Fruit fly (Drosophila melanogaster) whole organism, embryonic: ENCODE measurements around the gene CG8837.

ENCODE experiments used
- Antp ChIP-seq: fragments of 200-800 bp; sonication (Bioruptor generic); optimal IDR thresholded peaks from 3 replicates; lab custom pipeline; 2016; ENCODE audit warnings: missing biosample characterization, missing genetic modification characterization
- Awh ChIP-seq: fragments of 200-800 bp; sonication (Bioruptor generic); IDR thresholded peaks from 2 replicates; pipeline ENCODE4, ENCODE4 v1.3.6; 2022; ENCODE audit warnings: missing biosample characterization, missing genetic modification characterization
- C15 ChIP-seq: fragments of 200-800 bp; sonication (Bioruptor generic); IDR thresholded peaks from 3 replicates; pipeline ENCODE4 v1.3.6; 2022; ENCODE audit warnings: missing biosample characterization, missing genetic modification characterization
- CG10209 ChIP-seq: fragments of 200-800 bp; sonication (Bioruptor generic); optimal IDR thresholded peaks from 3 replicates; lab custom pipeline; 2017; ENCODE audit warnings: missing biosample characterization, mild to moderate bottlenecking, missing genetic modification characterization, missing genetic modification reagents
- CG12071 ChIP-seq: fragments of 200-800 bp; sonication (Bioruptor generic); optimal IDR thresholded peaks from 3 replicates; lab custom pipeline; 2018; ENCODE audit warnings: missing biosample characterization, mild to moderate bottlenecking, missing genetic modification characterization
- CG12744 ChIP-seq: fragments of 200-800 bp; sonication (Bioruptor generic); optimal IDR thresholded peaks from 2 replicates; lab custom pipeline; 2016; ENCODE audit warnings: missing biosample characterization, missing genetic modification characterization
- CG14050 ChIP-seq: fragments of 200-800 bp; sonication (Bioruptor generic); IDR thresholded peaks from 3 replicates; pipeline ENCODE4 v1.3.6; 2022; ENCODE audit warnings: missing biosample characterization, missing genetic modification characterization
- CG1603 ChIP-seq: fragments of 200-800 bp; sonication (Bioruptor generic); optimal IDR thresholded peaks from 2 replicates; lab custom pipeline; 2019; ENCODE audit warnings: missing biosample characterization, mild to moderate bottlenecking, missing genetic modification characterization, moderate library complexity
- CG2116 ChIP-seq: fragments of 200-800 bp; sonication (Bioruptor generic); optimal IDR thresholded peaks from 3 replicates; lab custom pipeline; 2018; ENCODE audit warnings: missing biosample characterization, mild to moderate bottlenecking, missing genetic modification characterization
- CG2120 ChIP-seq: fragments of 200-800 bp; sonication (Bioruptor generic); optimal IDR thresholded peaks from 3 replicates; lab custom pipeline; 2016; ENCODE audit warnings: missing biosample characterization, missing genetic modification characterization
- CG30020 ChIP-seq: fragments of 200-800 bp; optimal IDR thresholded peaks from 2 replicates; lab custom pipeline; 2019; ENCODE audit warnings: missing biosample characterization, mild to moderate bottlenecking, missing genetic modification characterization, moderate library complexity
- CG33213 ChIP-seq: fragments of 200-800 bp; sonication (Bioruptor generic); optimal IDR thresholded peaks from 3 replicates; lab custom pipeline; 2016; ENCODE audit warnings: missing biosample characterization, missing genetic modification characterization
- CG34224 ChIP-seq: fragments of 200-800 bp; sonication (Bioruptor generic); IDR thresholded peaks from 3 replicates; pipeline ENCODE4 v1.3.6; 2022; ENCODE audit warnings: missing biosample characterization, missing genetic modification characterization; ENCODE audit not compliant: partially characterized antibody
- CG4360 ChIP-seq: fragments of 200-800 bp; sonication (Bioruptor generic); IDR thresholded peaks from 2 replicates; pipeline ENCODE4 v1.3.6; 2022; ENCODE audit warnings: missing biosample characterization, missing genetic modification characterization
- CG5180 ChIP-seq: fragments of 200-800 bp; sonication (Bioruptor generic); optimal IDR thresholded peaks from 3 replicates; lab custom pipeline; 2017; ENCODE audit warnings: missing biosample characterization, missing genetic modification characterization, mild to moderate bottlenecking, moderate library complexity, missing genetic modification reagents
- CG6254 ChIP-seq: fragments of 200-800 bp; sonication (Bioruptor generic); optimal IDR thresholded peaks from 3 replicates; lab custom pipeline; 2017; ENCODE audit warnings: mild to moderate bottlenecking, missing biosample characterization, missing genetic modification reagents, missing genetic modification characterization
- CG6765 ChIP-seq: fragments of 200-800 bp; sonication (Bioruptor generic); optimal IDR thresholded peaks from 3 replicates; lab custom pipeline; 2017; ENCODE audit warnings: missing biosample characterization, mild to moderate bottlenecking, missing genetic modification characterization
- CG8765 ChIP-seq: fragments of 200-800 bp; sonication (Bioruptor generic); IDR thresholded peaks from 2 replicates; pipeline ENCODE4 v1.3.6; 2022; ENCODE audit warnings: missing biosample characterization, missing genetic modification characterization
- CHES-1-like ChIP-seq: fragments of 200-800 bp; sonication (Bioruptor generic); optimal IDR thresholded peaks from 2 replicates; lab custom pipeline; 2016; ENCODE audit warnings: missing biosample characterization, missing genetic modification characterization
- CoRest ChIP-seq: fragments of 200-800 bp; sonication (Bioruptor generic); optimal IDR thresholded peaks from 3 replicates; lab custom pipeline; 2018; ENCODE audit warnings: missing biosample characterization, mild to moderate bottlenecking, missing genetic modification characterization, moderate library complexity
- D19A ChIP-seq: fragments of 200-800 bp; optimal IDR thresholded peaks from 3 replicates; lab custom pipeline; 2019; ENCODE audit warnings: missing biosample characterization, mild to moderate bottlenecking, missing genetic modification characterization, moderate library complexity
- Deaf1 ChIP-seq: fragments of 200-800 bp; optimal IDR thresholded peaks from 3 replicates; lab custom pipeline; 2019; ENCODE audit warnings: missing biosample characterization, mild to moderate bottlenecking, missing genetic modification characterization, moderate library complexity
- Drgx ChIP-seq: fragments of 200-800 bp; sonication (Bioruptor generic); IDR thresholded peaks from 2 replicates; pipeline ENCODE4 v1.3.6; 2022; ENCODE audit warnings: missing biosample characterization, missing genetic modification characterization
- Ets97D ChIP-seq: fragments of 200-800 bp; sonication (Bioruptor generic); optimal IDR thresholded peaks from 3 replicates; lab custom pipeline; 2016; ENCODE audit warnings: missing biosample characterization, missing genetic modification characterization
- HLH4C ChIP-seq: fragments of 200-800 bp; sonication (Bioruptor generic); IDR thresholded peaks from 3 replicates; pipeline ENCODE4 v1.3.6; 2022; ENCODE audit warnings: missing biosample characterization, missing genetic modification characterization; ENCODE audit not compliant: partially characterized antibody
- HmgZ ChIP-seq: fragments of 200-800 bp; sonication (Bioruptor generic); optimal IDR thresholded peaks from 2 replicates; lab custom pipeline; 2018; ENCODE audit warnings: missing biosample characterization, mild to moderate bottlenecking, missing genetic modification characterization
- Lhr ChIP-seq: fragments of 200-800 bp; sonication (Bioruptor generic); optimal IDR thresholded peaks from 3 replicates; lab custom pipeline; 2017; ENCODE audit warnings: mild to moderate bottlenecking, missing biosample characterization, missing genetic modification reagents, missing genetic modification characterization
- Pdp1 ChIP-seq, 2 experiments: fragments of 200-800 bp; sonication (Bioruptor generic); optimal IDR thresholded peaks; 3 replicates each; lab custom pipeline; 2016; ENCODE audit warnings: missing biosample characterization in 2 of 2, missing genetic modification characterization in 2 of 2, mild to moderate bottlenecking in 1 of 2, moderate library complexity in 1 of 2
- Scr ChIP-seq: fragments of 200-800 bp; sonication (Bioruptor generic); IDR thresholded peaks from 2 replicates; pipeline ENCODE4 v1.3.6; 2022; ENCODE audit warnings: missing biosample characterization, missing genetic modification characterization; ENCODE audit not compliant: partially characterized antibody
- ab ChIP-seq: fragments of 200-800 bp; sonication (Bioruptor generic); optimal IDR thresholded peaks from 2 replicates; lab custom pipeline; 2016; ENCODE audit warnings: missing biosample characterization, missing genetic modification characterization
- ara ChIP-seq: fragments of 200-800 bp; sonication (Bioruptor generic); IDR thresholded peaks from 2 replicates; pipeline ENCODE4 v1.3.6; 2022; ENCODE audit warnings: missing biosample characterization, missing genetic modification characterization
- ato ChIP-seq: fragments of 200-800 bp; sonication (Bioruptor generic); IDR thresholded peaks from 2 replicates; pipeline ENCODE4 v1.3.6; 2022; ENCODE audit warnings: missing biosample characterization, missing genetic modification characterization; ENCODE audit not compliant: partially characterized antibody
- caup ChIP-seq: fragments of 200-800 bp; sonication (Bioruptor generic); optimal IDR thresholded peaks from 3 replicates; lab custom pipeline; 2017; ENCODE audit warnings: missing biosample characterization, mild to moderate bottlenecking, missing genetic modification characterization, moderate library complexity; ENCODE audit not compliant: severe bottlenecking
- cwo ChIP-seq: fragments of 200-800 bp; sonication (Bioruptor generic); optimal IDR thresholded peaks from 3 replicates; lab custom pipeline; 2017; ENCODE audit warnings: missing biosample characterization, missing genetic modification characterization, mild to moderate bottlenecking, moderate library complexity, missing genetic modification reagents
- exex ChIP-seq: fragments of 200-800 bp; sonication (Bioruptor generic); optimal IDR thresholded peaks from 4 replicates; lab custom pipeline; 2018; ENCODE audit warnings: missing biosample characterization, mild to moderate bottlenecking, missing genetic modification characterization, moderate library complexity
- gem ChIP-seq: fragments of 200-800 bp; sonication (Bioruptor generic); optimal IDR thresholded peaks from 2 replicates; lab custom pipeline; 2019; ENCODE audit warnings: missing biosample characterization, mild to moderate bottlenecking, missing genetic modification characterization, moderate library complexity
- nerfin-1 ChIP-seq: fragments of 200-800 bp; sonication (Bioruptor generic); optimal IDR thresholded peaks from 3 replicates; lab custom pipeline; 2019; ENCODE audit warnings: missing biosample characterization, mild to moderate bottlenecking, missing genetic modification characterization, moderate library complexity
- oc ChIP-seq: fragments of 200-800 bp; sonication (Bioruptor generic); optimal IDR thresholded peaks from 2 replicates; lab custom pipeline; 2018; ENCODE audit warnings: missing biosample characterization, mild to moderate bottlenecking, missing genetic modification characterization, moderate library complexity
- otp ChIP-seq: fragments of 200-800 bp; sonication (Bioruptor generic); IDR thresholded peaks from 3 replicates; pipeline ENCODE4, ENCODE4 v1.3.6; 2022; ENCODE audit warnings: missing biosample characterization, missing genetic modification characterization
- prd ChIP-seq, 3 experiments: fragments of >200 bp in 2 of 3; fragments of 200-800 bp in 1 of 3; sonication (Bioruptor generic) in 1 of 3; optimal IDR thresholded peaks in 2 of 3; IDR thresholded peaks in 1 of 3; 2 replicates in 2 of 3; 3 replicates in 1 of 3; pipeline versions ENCODE4 v1.3.6 to Lab custom; 2017 to 2022; ENCODE audit warnings: missing biosample characterization in 1 of 3, missing genetic modification characterization in 1 of 3
- pros ChIP-seq: fragments of 200-800 bp; sonication (Bioruptor generic); optimal IDR thresholded peaks from 3 replicates; lab custom pipeline; 2019; ENCODE audit warnings: missing biosample characterization, mild to moderate bottlenecking, missing genetic modification characterization, moderate library complexity
- pzg ChIP-seq: fragments of 200-800 bp; sonication (Bioruptor generic); optimal IDR thresholded peaks from 3 replicates; lab custom pipeline; 2018; ENCODE audit warnings: missing biosample characterization, mild to moderate bottlenecking, missing genetic modification characterization, moderate library complexity
- schlank ChIP-seq: fragments of 200-800 bp; sonication (Bioruptor generic); optimal IDR thresholded peaks from 2 replicates; lab custom pipeline; 2018; ENCODE audit warnings: missing biosample characterization, mild to moderate bottlenecking, missing genetic modification characterization
- sr ChIP-seq: fragments of 200-800 bp; sonication (Bioruptor generic); IDR thresholded peaks from 3 replicates; pipeline ENCODE4 v1.3.6; 2022; ENCODE audit warnings: missing biosample characterization, missing genetic modification characterization
- twi ChIP-seq: fragments of 200-800 bp; optimal IDR thresholded peaks from 2 replicates; lab custom pipeline; 2019; ENCODE audit warnings: missing biosample characterization, mild to moderate bottlenecking, missing genetic modification characterization, moderate library complexity
- yki ChIP-seq: fragments of >200 bp; optimal IDR thresholded peaks from 3 replicates; lab custom pipeline; 2018

The CG8837 gene

dm6 chr2L:3302958-3303842 is 16.8 kb upstream of the CG8837 start, which contains the start of gene CG9663 (continued):
- TF ChIP-seq Lhr (GFP tag; lab: Kevin White, UChicago) (peak; percentile 57), CG6765 (GFP tag; lab: Kevin White, UChicago) (peak; percentile 14), CG12744 (GFP tag; lab: Kevin White, UChicago) (no peak), Drgx (peak; percentile 61), Antp (GFP tag; lab: Kevin White, UChicago) (peak; percentile 7), CHES-1-like (GFP tag; lab: Kevin White, UChicago) (peak; percentile 35), CG4360 (peak; percentile 13; the same call in 1 of the 2 replicates), CG5180 (GFP tag; lab: Kevin White, UChicago) (no peak), CG1603 (tag; lab: Kevin White, UChicago) (peak; percentile 57), cwo (GFP tag; lab: Kevin White, UChicago) (peak; percentile 42), CG30020 (tag; lab: Kevin White, UChicago) (no peak), ato (GFP tag; lab: Robert Waterston, UW) (0 out of 2 replicates have a peak, but pooled peaks have one; percentile 9), CG14050 (0 out of 3 replicates have a peak, but pooled peaks have one; percentile 9), exex (tag; lab: Kevin White, UChicago) (peak; percentile 86), Scr (GFP tag; lab: Robert Waterston, UW) (0 out of 2 replicates have a peak, but pooled peaks have one; percentile 8), CG33213 (GFP tag; lab: Kevin White, UChicago) (peak; percentile 38), HmgZ (tag; lab: Kevin White, UChicago) (peak; percentile 46), C15 (GFP tag; lab: Robert Waterston, UW) (no peak), CG8765 (0 out of 2 replicates have a peak, but pooled peaks have one; percentile 28), CG2116 (GFP tag; lab: Kevin White, UChicago) (peak; percentile 73), Awh (GFP tag; lab: Robert Waterston, UW) (peak; percentile 49; the same call in 1 of the 2 replicates), ara (GFP tag; lab: Robert Waterston, UW) (0 out of 2 replicates have a peak, but pooled peaks have one; percentile 23), oc (tag; lab: Kevin White, UChicago) (peak; percentile 31), nerfin-1 (tag; lab: Kevin White, UChicago) (peak; percentile 27), otp (no peak; the same call in 2 of the 3 replicates), CG12071 (peak; percentile 39), D19A (peak; percentile 10), HLH4C (GFP tag; lab: Robert Waterston, UW) (peak; percentile 39; the same call in 1 of the 3 replicates), CG6254 (GFP tag; lab: Kevin White, UChicago) (peak; percentile 16), CG2120 (peak; percentile 34), Deaf1 (tag; lab: Kevin White, UChicago) (peak; percentile 3), CG10209 (GFP tag; lab: Kevin White, UChicago) (no peak), CoRest (tag; lab: Kevin White, UChicago) (peak; percentile 17), schlank (tag; lab: Kevin White, UChicago) (peak; percentile 18), pros (GFP tag; lab: Kevin White, UChicago) (peak; percentile 94), yki (lab: Kevin White, UChicago) (peak; percentile 26), twi (tag; lab: Kevin White, UChicago) (peak; percentile 6), pzg (GFP tag; lab: Kevin White, UChicago) (peak; percentile 70), caup (peak; percentile 2), Ets97D (GFP tag; lab: Kevin White, UChicago) (peak; percentile 53), prd (optimal IDR thresholded peaks at IDR 0.05; lab: Kevin White, UChicago) (no peak), prd (GFP tag; IDR thresholded peaks at IDR 0.05; lab: Robert Waterston, UW) (0 out of 3 replicates have a peak, but pooled peaks have one; percentile 9), Pdp1 (GFP tag; optimal IDR thresholded peaks at IDR 0.05; lab: Kevin White, UChicago) (peak in 1 of 2 experiments; percentile 50), CG34224 (GFP tag; lab: Robert Waterston, UW) (peak; percentile 60), ab (peak; percentile 25), gem (tag; lab: Kevin White, UChicago) (peak; percentile 5), sr (peak; percentile 92)
